Fruit fly (Drosophila melanogaster): Measurements from ENCODE around the gene CG15425.

DNA sequence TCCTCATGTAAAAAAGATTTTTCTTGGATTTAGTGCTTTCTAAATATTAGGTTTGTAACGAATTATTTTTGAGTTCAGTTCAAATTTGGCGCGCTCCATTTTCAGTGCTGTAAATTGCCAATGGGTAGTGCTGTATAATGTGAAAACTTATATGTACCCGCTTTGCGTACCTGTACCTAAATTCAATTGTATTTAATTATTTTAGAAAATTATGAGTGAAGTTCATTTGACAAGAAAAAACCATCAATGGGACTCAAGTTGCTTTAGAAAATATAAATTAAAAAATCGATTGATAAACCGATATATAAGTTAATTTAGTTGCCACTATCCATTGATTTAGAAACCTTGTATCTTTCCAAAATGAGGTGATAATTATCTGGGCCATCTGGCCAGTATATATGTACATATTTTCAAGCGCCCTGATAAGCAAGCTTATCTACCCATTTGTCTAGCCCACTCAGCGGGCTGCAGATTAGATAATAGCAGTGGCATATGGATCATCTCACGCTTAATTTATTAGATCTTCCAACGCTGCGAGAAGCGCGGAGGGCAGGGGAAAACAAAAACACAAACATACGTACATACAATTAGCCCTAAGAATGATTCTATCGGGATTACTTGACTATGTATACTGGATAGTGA lies 33.1 kb upstream of the CG15425 start:
- no peak for TF ChIP-seq Pif1A (GFP tag; optimal IDR thresholded peaks at IDR 0.05)
- TF ChIP-seq CG8301 (tag; optimal IDR thresholded peaks at IDR 0.05) = no peak
- no peak for TF ChIP-seq CG32121 (GFP tag; IDR thresholded peaks at IDR 0.05)
- TF ChIP-seq EcR (GFP tag; optimal IDR thresholded peaks at IDR 0.05) = no peak
- TF ChIP-seq D1 (tag; optimal IDR thresholded peaks at IDR 0.05) = no peak
- no peak for TF ChIP-seq CG9948 (tag; optimal IDR thresholded peaks at IDR 0.05)
- no peak for TF ChIP-seq gl (tag; optimal IDR thresholded peaks at IDR 0.05)
- TF ChIP-seq CG12605 (GFP tag; IDR thresholded peaks at IDR 0.05) = no peak
- no peak for TF ChIP-seq CG14655 (GFP tag; optimal IDR thresholded peaks at IDR 0.05)
- no peak for TF ChIP-seq Pif1B (GFP tag; optimal IDR thresholded peaks at IDR 0.05)
- TF ChIP-seq CG10348 (GFP tag; IDR thresholded peaks at IDR 0.05) = no peak
